Worm (Caenorhabditis elegans) whole organism, L4 larva: ENCODE measurements around the gene T08G3.13.

ENCODE experiments used
- dpl-1 ChIP-seq: fragments of 150-350 bp; optimal IDR thresholded peaks from 2 replicates; lab custom pipeline; 2014; ENCODE audit warnings: missing biosample characterization, missing genetic modification reagents, missing genetic modification characterization
- fos-1 ChIP-seq: fragments of 150-350 bp; optimal IDR thresholded peaks from 2 replicates; lab custom pipeline; 2014; ENCODE audit warnings: missing biosample characterization, missing genetic modification characterization
- nhr-102 ChIP-seq: sonication (generic microtip); optimal IDR thresholded peaks from 2 replicates; lab custom pipeline; 2016; ENCODE audit warnings: mild to moderate bottlenecking, missing genetic modification characterization, moderate library complexity, missing compliant biosample characterization

ce11 chrV:16420696-16421095, 27.1 kb upstream of the T08G3.13 start, which contains the start of gene srw-48:
- TF ChIP-seq nhr-102 (tag; lab: Kevin White, UChicago) (no peak), fos-1 (tag; lab: Kevin White, UChicago) (no peak), dpl-1 (no peak)
